Worm (Caenorhabditis elegans) whole organism, L3 larva: Measurements from ENCODE around the gene C15C8.8.
A peak's percentile ranks its signal among the peaks of the same experiment; 100 is the strongest.

Experiments
- ZK546.5 ChIP-seq: sonication (generic microtip); optimal IDR thresholded peaks from 2 replicates; lab custom pipeline; 2017; ENCODE audit warnings: missing biosample characterization, missing genetic modification characterization
- aly-2 ChIP-seq: fragments of 150-350 bp; optimal IDR thresholded peaks from 2 replicates; lab custom pipeline; 2014; ENCODE audit warnings: missing biosample characterization, missing genetic modification characterization
- ama-1 ChIP-seq: fragments of 150-350 bp; optimal IDR thresholded peaks from 2 replicates; lab custom pipeline; 2018
- ceh-82 ChIP-seq: fragments of 150-350 bp; optimal IDR thresholded peaks from 2 replicates; lab custom pipeline; 2014; ENCODE audit warnings: missing biosample characterization, missing genetic modification characterization
- ceh-9 ChIP-seq: sonication (generic microtip); optimal IDR thresholded peaks from 2 replicates; lab custom pipeline; 2018; ENCODE audit warnings: missing biosample characterization, missing genetic modification characterization
- daf-12 ChIP-seq: fragments of 150-350 bp; optimal IDR thresholded peaks from 2 replicates; lab custom pipeline; 2014; ENCODE audit warnings: missing biosample characterization, missing genetic modification reagents, missing genetic modification characterization
- egl-5 ChIP-seq: fragments of 150-350 bp; optimal IDR thresholded peaks from 2 replicates; lab custom pipeline; 2017; ENCODE audit warnings: missing biosample characterization, missing genetic modification reagents, missing genetic modification characterization, inconsistent platforms
- elt-1 ChIP-seq: fragments of 150-350 bp; optimal IDR thresholded peaks from 2 replicates; lab custom pipeline; 2014; ENCODE audit warnings: missing biosample characterization, missing genetic modification characterization
- elt-2 ChIP-seq: sonication (generic microtip); optimal IDR thresholded peaks from 2 replicates; lab custom pipeline; 2016; ENCODE audit warnings: missing genetic modification reagents, mild to moderate bottlenecking, missing genetic modification characterization, missing compliant biosample characterization
- fkh-2 ChIP-seq: fragments of 150-350 bp; optimal IDR thresholded peaks from 2 replicates; lab custom pipeline; 2014; ENCODE audit warnings: missing biosample characterization, missing genetic modification reagents, missing genetic modification characterization
- fos-1 ChIP-seq: fragments of 150-350 bp; optimal IDR thresholded peaks from 2 replicates; lab custom pipeline; 2014; ENCODE audit warnings: missing biosample characterization, missing genetic modification characterization
- hmg-11 ChIP-seq: sonication (generic microtip); optimal IDR thresholded peaks from 2 replicates; lab custom pipeline; 2016; ENCODE audit warnings: missing genetic modification characterization, missing compliant biosample characterization
- lin-15B ChIP-seq: fragments of 150-350 bp; optimal IDR thresholded peaks from 2 replicates; lab custom pipeline; 2014; ENCODE audit warnings: missing biosample characterization, missing genetic modification characterization
- lin-39 ChIP-seq: fragments of 150-350 bp; optimal IDR thresholded peaks from 2 replicates; lab custom pipeline; 2018; ENCODE audit warnings: missing biosample characterization, missing genetic modification reagents, missing genetic modification characterization
- lsy-12 ChIP-seq: sonication (generic microtip); optimal IDR thresholded peaks from 2 replicates; lab custom pipeline; 2016; ENCODE audit warnings: mild to moderate bottlenecking, missing genetic modification characterization, missing compliant biosample characterization
- mml-1 ChIP-seq: fragments of 150-350 bp; sonication (generic microtip); optimal IDR thresholded peaks from 3 replicates; lab custom pipeline; 2014; ENCODE audit warnings: missing biosample characterization, missing genetic modification characterization
- nfya-1 ChIP-seq: sonication (generic microtip); optimal IDR thresholded peaks from 2 replicates; lab custom pipeline; 2017; ENCODE audit warnings: missing genetic modification characterization, mild to moderate bottlenecking, missing compliant biosample characterization, antibody characterized with exemption, moderate library complexity; ENCODE audit not compliant: insufficient read depth
- nhr-11 ChIP-seq: fragments of 150-350 bp; optimal IDR thresholded peaks from 2 replicates; lab custom pipeline; 2014; ENCODE audit warnings: missing biosample characterization, missing genetic modification characterization
- nhr-12 ChIP-seq: fragments of 150-350 bp; optimal IDR thresholded peaks from 2 replicates; lab custom pipeline; 2014; ENCODE audit warnings: missing biosample characterization, missing genetic modification characterization
- nhr-23 ChIP-seq: fragments of 150-350 bp; optimal IDR thresholded peaks from 2 replicates; lab custom pipeline; 2014; ENCODE audit warnings: missing biosample characterization, missing genetic modification reagents, missing genetic modification characterization
- nhr-237 ChIP-seq: fragments of 150-350 bp; optimal IDR thresholded peaks from 2 replicates; lab custom pipeline; 2014; ENCODE audit warnings: missing biosample characterization, missing genetic modification characterization
- nhr-25 ChIP-seq: sonication (generic microtip); optimal IDR thresholded peaks from 2 replicates; lab custom pipeline; 2017; ENCODE audit warnings: missing biosample characterization, missing genetic modification characterization
- nhr-43 ChIP-seq: sonication (generic microtip); optimal IDR thresholded peaks from 2 replicates; lab custom pipeline; 2016; ENCODE audit warnings: mild to moderate bottlenecking, missing genetic modification characterization, missing compliant biosample characterization; ENCODE audit not compliant: poor library complexity, severe bottlenecking
- nhr-76 ChIP-seq: fragments of 150-350 bp; sonication (generic microtip); optimal IDR thresholded peaks from 5 replicates; lab custom pipeline; 2014; ENCODE audit warnings: missing biosample characterization, missing genetic modification characterization
- pha-4 ChIP-seq: fragments of 150-350 bp; optimal IDR thresholded peaks from 2 replicates; lab custom pipeline; 2014; ENCODE audit warnings: missing biosample characterization, missing genetic modification reagents, missing genetic modification characterization
- pqm-1 ChIP-seq: fragments of 150-350 bp; optimal IDR thresholded peaks from 2 replicates; lab custom pipeline; 2017; ENCODE audit warnings: missing biosample characterization, missing genetic modification characterization, inconsistent platforms
- skn-1 ChIP-seq: fragments of 150-350 bp; optimal IDR thresholded peaks from 2 replicates; lab custom pipeline; 2014; ENCODE audit warnings: missing biosample characterization, missing genetic modification characterization
- snpc-4 ChIP-seq: fragments of 150-350 bp; optimal IDR thresholded peaks from 2 replicates; lab custom pipeline; 2014; ENCODE audit warnings: missing biosample characterization, missing genetic modification characterization
- tbx-2 ChIP-seq: sonication (generic microtip); optimal IDR thresholded peaks from 2 replicates; lab custom pipeline; 2016; ENCODE audit warnings: mild to moderate bottlenecking, missing genetic modification characterization, missing compliant biosample characterization
- unc-39 ChIP-seq: sonication (generic microtip); optimal IDR thresholded peaks from 4 replicates; lab custom pipeline; 2017; ENCODE audit warnings: missing biosample characterization, missing genetic modification characterization
- unc-62 ChIP-seq: fragments of 150-350 bp; sonication (generic microtip); optimal IDR thresholded peaks from 4 replicates; lab custom pipeline; 2014; ENCODE audit warnings: missing biosample characterization, missing genetic modification reagents, missing genetic modification characterization
- zag-1 ChIP-seq: fragments of 150-350 bp; optimal IDR thresholded peaks from 2 replicates; lab custom pipeline; 2014; ENCODE audit warnings: missing biosample characterization, missing genetic modification characterization

The C15C8.8 gene

DNA sequence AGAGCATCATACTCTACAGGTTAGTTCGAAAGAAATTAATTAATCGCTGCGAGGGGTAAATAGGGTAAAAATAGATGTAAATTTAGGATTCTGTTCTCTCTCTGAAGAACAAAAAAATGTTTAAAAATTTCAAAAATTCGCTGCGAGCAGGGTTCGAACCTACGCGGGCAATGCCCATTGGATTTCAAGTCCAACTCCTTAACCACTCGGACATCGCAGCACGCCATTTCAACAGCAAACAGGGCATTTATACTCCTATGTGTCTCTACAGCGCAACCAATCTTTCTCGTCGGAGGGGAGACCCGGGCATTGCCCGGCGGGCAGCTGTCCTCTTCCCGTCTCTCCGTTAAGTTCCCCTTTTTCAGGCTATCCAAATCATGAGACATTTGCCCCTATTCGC, 27.9 kb upstream of the C15C8.8 start:
- TF ChIP-seq elt-2 (tag; lab: Kevin White, UChicago) (peak; percentile 28), nhr-25 (no peak), aly-2 (tag; lab: Kevin White, UChicago) (no peak), pha-4 (tag; lab: Kevin White, UChicago) (peak; percentile 33), tbx-2 (peak; percentile 22), ama-1 (lab: Kevin White, UChicago) (no peak), elt-1 (tag; lab: Kevin White, UChicago) (no peak), lin-39 (tag; lab: Kevin White, UChicago) (peak; percentile 1), pqm-1 (tag; lab: Kevin White, UChicago) (peak; percentile 7), nhr-23 (tag; lab: Kevin White, UChicago) (no peak), nhr-237 (tag; lab: Kevin White, UChicago) (no peak), nhr-76 (tag; lab: Kevin White, UChicago) (no peak), hmg-11 (peak; percentile 64), nhr-43 (tag; lab: Kevin White, UChicago) (peak; percentile 29), ceh-82 (tag; lab: Kevin White, UChicago) (peak; percentile 35), ceh-9 (no peak), lin-15B (tag; lab: Kevin White, UChicago) (no peak), snpc-4 (tag; lab: Kevin White, UChicago) (no peak), nfya-1 (tag; lab: Kevin White, UChicago) (peak; percentile 49), lsy-12 (tag; lab: Kevin White, UChicago) (peak; percentile 57)

- no peak for TF ChIP-seq nhr-12
- TF ChIP-seq snpc-4 (tag; lab: Kevin White, UChicago): no peak
- no peak for TF ChIP-seq nhr-11
- no peak for TF ChIP-seq fos-1 (tag; lab: Kevin White, UChicago)
- no peak for TF ChIP-seq unc-62 (GFP tag; lab: Kevin White, UChicago)
- no peak for TF ChIP-seq nhr-43 (tag; lab: Kevin White, UChicago)
- TF ChIP-seq daf-12 (tag; lab: Kevin White, UChicago): no peak
- TF ChIP-seq skn-1 (tag; lab: Kevin White, UChicago): no peak
- no peak for TF ChIP-seq zag-1 (tag; lab: Kevin White, UChicago)
- TF ChIP-seq elt-2 (tag; lab: Kevin White, UChicago): no peak
Measured at ce11 chrV:12773852-12774251, 21.5 kb upstream of the C15C8.8 start.

DNA sequence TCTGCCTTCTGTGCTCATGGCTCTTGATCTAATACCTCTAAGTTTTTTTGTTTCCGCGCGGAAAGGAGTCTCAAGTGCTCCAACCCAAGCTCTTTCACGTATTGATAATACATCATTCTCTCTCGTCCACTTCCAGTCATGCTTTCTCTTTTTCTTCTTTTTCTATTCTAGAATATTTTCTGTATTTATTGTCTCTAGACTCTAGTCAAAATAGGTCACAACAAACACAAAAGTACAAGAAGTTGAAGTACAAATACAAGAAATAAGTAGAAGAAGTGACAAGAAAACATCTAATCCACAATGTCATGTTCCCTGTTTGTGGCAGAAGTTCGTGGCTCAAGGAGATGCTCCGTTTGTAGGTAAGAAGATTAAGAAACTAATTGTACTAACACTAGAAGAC, 20.9 kb upstream of the C15C8.8 start, which contains the start of gene ZC455.1:
ZC455.1 (plus strand) TSS at position 301 of the 400 bp plus-strand sequence.
- TF ChIP-seq fkh-2 (no peak), mml-1 (tag; lab: Kevin White, UChicago) (no peak), tbx-2 (no peak), lin-15B (tag; lab: Kevin White, UChicago) (no peak), egl-5 (no peak), snpc-4 (tag; lab: Kevin White, UChicago) (no peak), unc-39 (no peak), unc-62 (GFP tag; lab: Kevin White, UChicago) (no peak), pha-4 (tag; lab: Kevin White, UChicago) (no peak)

DNA sequence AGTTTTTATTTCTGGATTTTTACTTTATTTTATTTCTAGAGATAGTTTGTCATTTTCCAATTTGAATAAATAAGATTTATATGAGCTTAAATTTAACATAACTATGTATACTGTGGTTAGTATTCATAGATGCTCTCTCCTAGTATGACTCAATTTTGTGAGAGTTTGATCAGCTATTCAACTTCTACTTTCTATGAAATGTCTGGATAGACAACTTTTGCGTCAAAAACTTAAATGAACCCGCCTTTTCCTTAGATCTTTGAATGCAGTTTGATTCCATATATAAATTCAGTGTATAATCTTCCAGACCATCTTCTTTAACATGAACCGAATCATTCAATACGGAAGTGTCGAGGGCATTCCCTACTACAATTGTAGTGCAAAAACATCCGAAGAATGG, 16.6 kb upstream of the C15C8.8 start, which contains the start of gene srt-43:
srt-43 (plus strand) TSS at position 301 of the 400 bp plus-strand sequence.
- TF ChIP-seq ZK546.5 (tag; lab: Kevin White, UChicago): no peak
- TF ChIP-seq, all 47 proteins: peak for 0

DNA sequence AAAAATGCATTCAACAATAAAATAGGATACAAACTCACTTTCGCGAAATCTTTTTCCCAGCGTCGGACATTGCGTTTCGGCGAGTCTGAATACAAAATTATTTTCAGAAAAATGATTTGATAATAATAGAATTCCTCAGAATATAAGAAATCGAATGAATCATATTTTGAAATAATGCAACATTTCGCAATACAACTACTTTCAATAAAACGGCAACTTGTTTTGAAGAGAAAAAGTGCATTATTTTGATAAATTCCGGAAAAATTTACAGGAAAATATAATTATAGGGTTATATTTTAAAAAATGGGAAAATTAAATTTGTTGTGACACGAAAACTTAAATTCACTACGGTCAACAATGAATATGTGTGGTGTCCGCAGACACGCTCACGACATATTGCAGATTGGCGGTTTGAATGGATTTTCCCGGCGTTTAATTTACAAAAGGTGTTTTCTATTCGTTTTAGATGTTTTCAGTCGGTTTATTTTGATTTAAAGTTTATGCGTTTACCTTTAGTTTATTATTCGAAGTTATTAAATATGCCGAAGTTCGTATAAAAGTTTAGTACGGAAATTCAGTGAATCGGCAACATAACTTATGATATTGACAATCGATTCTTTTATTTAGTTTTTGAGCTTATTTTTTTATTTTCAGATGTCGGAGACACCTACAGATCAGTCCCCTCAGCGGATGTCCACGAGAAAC, 11.1 kb upstream of the C15C8.8 start, which contains the start of the genes abcf-1 and scc-3:
abcf-1 (minus strand) TSS at position 85 of the 705 bp plus-strand sequence.
scc-3 (plus strand) TSS at position 655 of the 705 bp plus-strand sequence.
- no peak for TF ChIP-seq nhr-76 (tag; lab: Kevin White, UChicago)
- TF ChIP-seq lin-39 (tag; lab: Kevin White, UChicago): no peak
- TF ChIP-seq nfya-1 (tag; lab: Kevin White, UChicago): peak; percentile 78
- peak; percentile 80 for TF ChIP-seq pha-4 (tag; lab: Kevin White, UChicago)
- TF ChIP-seq lsy-12 (tag; lab: Kevin White, UChicago): no peak
- TF ChIP-seq pqm-1 (tag; lab: Kevin White, UChicago): peak; percentile 2
- TF ChIP-seq nhr-43 (tag; lab: Kevin White, UChicago): no peak
- no peak for TF ChIP-seq ZK546.5 (tag; lab: Kevin White, UChicago)
- peak; percentile 22 for TF ChIP-seq lin-15B (tag; lab: Kevin White, UChicago)
- no peak for TF ChIP-seq unc-39
- TF ChIP-seq, all 47 proteins: peak for 4
